Worm (Caenorhabditis elegans) whole organism, L3 larva: ENCODE measurements around the gene wht-6.

Experiments used
- R02D3.7 ChIP-seq: fragments of 150-350 bp; optimal IDR thresholded peaks from 2 replicates; lab custom pipeline; 2014; ENCODE audit warnings: missing biosample characterization, missing genetic modification characterization
- ZK546.5 ChIP-seq: sonication (generic microtip); optimal IDR thresholded peaks from 2 replicates; lab custom pipeline; 2017; ENCODE audit warnings: missing biosample characterization, missing genetic modification characterization
- ama-1 ChIP-seq: fragments of 150-350 bp; optimal IDR thresholded peaks from 2 replicates; lab custom pipeline; 2018
- ceh-16 ChIP-seq: sonication (generic microtip); optimal IDR thresholded peaks from 2 replicates; lab custom pipeline; 2017; ENCODE audit warnings: missing biosample characterization, missing genetic modification characterization
- ceh-28 ChIP-seq: fragments of 150-350 bp; optimal IDR thresholded peaks from 2 replicates; lab custom pipeline; 2014; ENCODE audit warnings: missing biosample characterization, missing genetic modification reagents, missing genetic modification characterization
- ceh-9 ChIP-seq: sonication (generic microtip); optimal IDR thresholded peaks from 2 replicates; lab custom pipeline; 2018; ENCODE audit warnings: missing biosample characterization, missing genetic modification characterization
- daf-12 ChIP-seq: fragments of 150-350 bp; optimal IDR thresholded peaks from 2 replicates; lab custom pipeline; 2014; ENCODE audit warnings: missing biosample characterization, missing genetic modification reagents, missing genetic modification characterization
- egl-27 ChIP-seq: sonication (generic microtip); optimal IDR thresholded peaks from 4 replicates; lab custom pipeline; 2017; ENCODE audit warnings: missing biosample characterization, missing genetic modification reagents, missing genetic modification characterization
- egl-5 ChIP-seq: fragments of 150-350 bp; optimal IDR thresholded peaks from 2 replicates; lab custom pipeline; 2017; ENCODE audit warnings: missing biosample characterization, missing genetic modification reagents, missing genetic modification characterization, inconsistent platforms
- elt-1 ChIP-seq: fragments of 150-350 bp; optimal IDR thresholded peaks from 2 replicates; lab custom pipeline; 2014; ENCODE audit warnings: missing biosample characterization, missing genetic modification characterization
- elt-2 ChIP-seq: sonication (generic microtip); optimal IDR thresholded peaks from 2 replicates; lab custom pipeline; 2016; ENCODE audit warnings: missing genetic modification reagents, mild to moderate bottlenecking, missing genetic modification characterization, missing compliant biosample characterization
- elt-3 ChIP-seq, 3 experiments: fragments of 150-350 bp in 1 of 3; sonication (generic microtip) in 2 of 3; optimal IDR thresholded peaks; 2 replicates in 2 of 3; 4 replicates in 1 of 3; lab custom pipeline; 2014 to 2017; ENCODE audit warnings: missing biosample characterization in 3 of 3, missing genetic modification characterization in 3 of 3
- eor-1 ChIP-seq, 2 experiments: fragments of 150-350 bp; optimal IDR thresholded peaks; 2 replicates each; lab custom pipeline; 2014 to 2018; ENCODE audit warnings: missing biosample characterization in 2 of 2, missing genetic modification characterization in 2 of 2
- fkh-10 ChIP-seq: sonication (generic microtip); optimal IDR thresholded peaks from 2 replicates; lab custom pipeline; 2017; ENCODE audit warnings: missing biosample characterization, missing genetic modification reagents, missing genetic modification characterization
- fkh-2 ChIP-seq: fragments of 150-350 bp; optimal IDR thresholded peaks from 2 replicates; lab custom pipeline; 2014; ENCODE audit warnings: missing biosample characterization, missing genetic modification reagents, missing genetic modification characterization
- fos-1 ChIP-seq: fragments of 150-350 bp; optimal IDR thresholded peaks from 2 replicates; lab custom pipeline; 2014; ENCODE audit warnings: missing biosample characterization, missing genetic modification characterization
- hmg-11 ChIP-seq: sonication (generic microtip); optimal IDR thresholded peaks from 2 replicates; lab custom pipeline; 2016; ENCODE audit warnings: missing genetic modification characterization, missing compliant biosample characterization
- jun-1 ChIP-seq: fragments of 150-350 bp; optimal IDR thresholded peaks from 2 replicates; lab custom pipeline; 2014; ENCODE audit warnings: missing biosample characterization, missing genetic modification reagents, missing genetic modification characterization
- lin-15B ChIP-seq: fragments of 150-350 bp; optimal IDR thresholded peaks from 2 replicates; lab custom pipeline; 2014; ENCODE audit warnings: missing biosample characterization, missing genetic modification characterization
- lin-39 ChIP-seq: fragments of 150-350 bp; optimal IDR thresholded peaks from 2 replicates; lab custom pipeline; 2018; ENCODE audit warnings: missing biosample characterization, missing genetic modification reagents, missing genetic modification characterization
- lsy-12 ChIP-seq: sonication (generic microtip); optimal IDR thresholded peaks from 2 replicates; lab custom pipeline; 2016; ENCODE audit warnings: mild to moderate bottlenecking, missing genetic modification characterization, missing compliant biosample characterization
- mdl-1 ChIP-seq: fragments of 150-350 bp; optimal IDR thresholded peaks from 2 replicates; lab custom pipeline; 2014; ENCODE audit warnings: missing biosample characterization, missing genetic modification characterization
- mml-1 ChIP-seq: fragments of 150-350 bp; sonication (generic microtip); optimal IDR thresholded peaks from 3 replicates; lab custom pipeline; 2014; ENCODE audit warnings: missing biosample characterization, missing genetic modification characterization
- nfya-1 ChIP-seq: sonication (generic microtip); optimal IDR thresholded peaks from 2 replicates; lab custom pipeline; 2017; ENCODE audit warnings: missing genetic modification characterization, mild to moderate bottlenecking, missing compliant biosample characterization, antibody characterized with exemption, moderate library complexity; ENCODE audit not compliant: insufficient read depth
- nhr-11 ChIP-seq: fragments of 150-350 bp; optimal IDR thresholded peaks from 2 replicates; lab custom pipeline; 2014; ENCODE audit warnings: missing biosample characterization, missing genetic modification characterization
- nhr-12 ChIP-seq: fragments of 150-350 bp; optimal IDR thresholded peaks from 2 replicates; lab custom pipeline; 2014; ENCODE audit warnings: missing biosample characterization, missing genetic modification characterization
- nhr-23 ChIP-seq: fragments of 150-350 bp; optimal IDR thresholded peaks from 2 replicates; lab custom pipeline; 2014; ENCODE audit warnings: missing biosample characterization, missing genetic modification reagents, missing genetic modification characterization
- nhr-237 ChIP-seq: fragments of 150-350 bp; optimal IDR thresholded peaks from 2 replicates; lab custom pipeline; 2014; ENCODE audit warnings: missing biosample characterization, missing genetic modification characterization
- nhr-25 ChIP-seq: sonication (generic microtip); optimal IDR thresholded peaks from 2 replicates; lab custom pipeline; 2017; ENCODE audit warnings: missing biosample characterization, missing genetic modification characterization
- nhr-28 ChIP-seq: fragments of 150-350 bp; optimal IDR thresholded peaks from 2 replicates; lab custom pipeline; 2014; ENCODE audit warnings: missing biosample characterization, missing genetic modification characterization
- nhr-43 ChIP-seq: sonication (generic microtip); optimal IDR thresholded peaks from 2 replicates; lab custom pipeline; 2016; ENCODE audit warnings: mild to moderate bottlenecking, missing genetic modification characterization, missing compliant biosample characterization; ENCODE audit not compliant: poor library complexity, severe bottlenecking
- nhr-67 ChIP-seq: fragments of 150-350 bp; optimal IDR thresholded peaks from 2 replicates; lab custom pipeline; 2014; ENCODE audit warnings: missing biosample characterization, missing genetic modification characterization
- nhr-76 ChIP-seq: fragments of 150-350 bp; sonication (generic microtip); optimal IDR thresholded peaks from 5 replicates; lab custom pipeline; 2014; ENCODE audit warnings: missing biosample characterization, missing genetic modification characterization
- nhr-77 ChIP-seq: fragments of 150-350 bp; optimal IDR thresholded peaks from 2 replicates; lab custom pipeline; 2014; ENCODE audit warnings: missing biosample characterization, missing genetic modification characterization
- pha-4 ChIP-seq: fragments of 150-350 bp; optimal IDR thresholded peaks from 2 replicates; lab custom pipeline; 2014; ENCODE audit warnings: missing biosample characterization, missing genetic modification reagents, missing genetic modification characterization
- pqm-1 ChIP-seq: fragments of 150-350 bp; optimal IDR thresholded peaks from 2 replicates; lab custom pipeline; 2017; ENCODE audit warnings: missing biosample characterization, missing genetic modification characterization, inconsistent platforms
- sea-2 ChIP-seq: fragments of 150-350 bp; sonication (generic microtip); optimal IDR thresholded peaks from 4 replicates; lab custom pipeline; 2014; ENCODE audit warnings: missing biosample characterization, missing genetic modification reagents, missing genetic modification characterization
- skn-1 ChIP-seq: fragments of 150-350 bp; optimal IDR thresholded peaks from 2 replicates; lab custom pipeline; 2014; ENCODE audit warnings: missing biosample characterization, missing genetic modification characterization
- snpc-4 ChIP-seq: fragments of 150-350 bp; optimal IDR thresholded peaks from 2 replicates; lab custom pipeline; 2014; ENCODE audit warnings: missing biosample characterization, missing genetic modification characterization
- tbx-2 ChIP-seq: sonication (generic microtip); optimal IDR thresholded peaks from 2 replicates; lab custom pipeline; 2016; ENCODE audit warnings: mild to moderate bottlenecking, missing genetic modification characterization, missing compliant biosample characterization
- unc-39 ChIP-seq: sonication (generic microtip); optimal IDR thresholded peaks from 4 replicates; lab custom pipeline; 2017; ENCODE audit warnings: missing biosample characterization, missing genetic modification characterization
- unc-62 ChIP-seq: fragments of 150-350 bp; sonication (generic microtip); optimal IDR thresholded peaks from 4 replicates; lab custom pipeline; 2014; ENCODE audit warnings: missing biosample characterization, missing genetic modification reagents, missing genetic modification characterization
- zag-1 ChIP-seq: fragments of 150-350 bp; optimal IDR thresholded peaks from 2 replicates; lab custom pipeline; 2014; ENCODE audit warnings: missing biosample characterization, missing genetic modification characterization
- ztf-11 ChIP-seq: fragments of 150-350 bp; optimal IDR thresholded peaks from 2 replicates; lab custom pipeline; 2014; ENCODE audit warnings: missing biosample characterization, missing genetic modification characterization

The wht-6 gene

DNA sequence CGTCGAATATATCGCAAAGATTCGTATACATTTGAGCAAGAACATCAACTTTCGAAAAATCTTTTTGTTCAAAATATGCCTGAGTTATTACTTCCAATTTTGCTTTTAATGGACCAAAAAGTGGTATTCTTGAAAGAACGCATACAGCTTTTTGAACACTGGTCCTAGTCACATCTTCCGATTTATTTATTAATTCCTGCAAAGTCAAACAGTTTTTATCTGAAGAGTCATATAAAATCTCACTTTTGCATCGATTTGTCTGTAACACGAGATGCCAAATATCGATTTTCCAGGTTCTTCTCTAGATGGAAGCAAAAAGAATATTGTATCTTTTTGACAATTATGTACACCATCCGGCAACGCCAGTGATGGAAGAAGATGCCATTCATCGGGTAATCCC lies 21.7 kb upstream of the wht-6 start:
- TF ChIP-seq nhr-67 (tag; lab: Kevin White, UChicago) (no peak), fos-1 (tag; lab: Kevin White, UChicago) (no peak), ceh-28 (tag; lab: Kevin White, UChicago) (no peak), sea-2 (GFP tag; lab: Kevin White, UChicago) (no peak), egl-5 (tag; lab: Kevin White, UChicago) (no peak), ama-1 (no peak), nhr-28 (tag; lab: Kevin White, UChicago) (no peak)

- TF ChIP-seq pqm-1 (no peak), nhr-23 (tag; lab: Kevin White, UChicago) (no peak), ceh-28 (tag; lab: Kevin White, UChicago) (no peak)
Measured at ce11 chrIII:6450596-6450995, 21.0 kb upstream of the wht-6 start, which contains the start of gene T26A5.6. Gene T26A5.6, minus strand, starts transcription at chrIII:6450696.

DNA sequence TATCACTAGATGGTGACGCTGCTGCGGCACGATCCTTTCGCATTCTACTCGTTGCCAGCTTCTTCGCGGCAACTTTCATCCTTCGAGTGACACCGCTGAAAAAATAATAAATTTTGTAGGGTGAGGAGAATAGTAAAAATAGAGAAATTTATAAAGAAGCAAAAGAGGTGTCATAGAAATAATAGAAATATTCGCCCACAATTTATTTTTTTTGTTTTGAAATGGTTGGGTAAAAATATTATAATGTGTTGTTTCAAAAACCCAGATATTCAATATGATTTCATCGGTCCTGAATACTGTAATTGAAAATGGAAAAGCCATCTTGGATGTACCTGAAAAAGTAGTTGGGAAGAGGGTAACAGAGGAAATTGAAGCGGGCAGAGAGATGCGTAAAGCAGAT lies 19.3 kb upstream of the wht-6 start, which contains the start of gene set-1:
Gene set-1 (minus strand): TSS at position 101 of the 400 bp plus-strand sequence.
- TF ChIP-seq snpc-4 (no peak), pqm-1 (no peak), fkh-2 (tag; lab: Kevin White, UChicago) (no peak), skn-1 (tag; lab: Kevin White, UChicago) (no peak), unc-62 (GFP tag; lab: Kevin White, UChicago) (no peak), elt-1 (no peak), sea-2 (GFP tag; lab: Kevin White, UChicago) (no peak), nhr-12 (tag; lab: Kevin White, UChicago) (no peak), egl-27 (tag; lab: Kevin White, UChicago) (no peak), zag-1 (tag; lab: Kevin White, UChicago) (no peak), nhr-11 (tag; lab: Kevin White, UChicago) (no peak), nhr-237 (tag; lab: Kevin White, UChicago) (no peak), ceh-9 (tag; lab: Kevin White, UChicago) (no peak), fos-1 (tag; lab: Kevin White, UChicago) (no peak), jun-1 (no peak), mdl-1 (tag; lab: Kevin White, UChicago) (no peak), ZK546.5 (tag; lab: Kevin White, UChicago) (no peak), eor-1 (tag; optimal IDR thresholded peaks at IDR 0.05; lab: Kevin White, UChicago) (no peak), R02D3.7 (no peak)
- TF ChIP-seq, all 47 proteins: peak for 0

DNA sequence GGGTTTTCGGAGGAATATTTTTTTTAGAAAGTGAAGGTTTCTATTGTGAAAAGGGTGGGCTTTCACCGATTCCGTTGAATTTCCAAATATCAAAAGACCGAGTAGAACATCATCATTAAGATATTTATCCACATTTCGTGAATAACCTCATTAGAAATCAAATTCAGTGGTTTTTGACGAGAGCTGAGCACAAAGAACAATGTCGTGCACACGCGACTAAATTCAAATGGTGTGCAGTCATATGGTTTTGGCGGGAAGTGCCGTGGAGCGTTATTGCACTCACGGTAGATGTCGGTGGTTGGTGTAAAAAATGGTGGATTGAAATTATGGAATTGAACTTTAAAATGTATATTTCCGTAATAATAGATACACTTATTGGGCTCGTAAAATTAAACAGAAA lies 18.9 kb upstream of the wht-6 start:
- TF ChIP-seq fkh-2 (tag; lab: Kevin White, UChicago) (no peak), egl-5 (tag; lab: Kevin White, UChicago) (no peak), jun-1 (no peak), elt-3 (tag; optimal IDR thresholded peaks at IDR 0.05; lab: Kevin White, UChicago) (no peak), nfya-1 (tag; lab: Kevin White, UChicago) (peak; percentile 39), fkh-10 (GFP tag; lab: Kevin White, UChicago) (no peak), zag-1 (tag; lab: Kevin White, UChicago) (no peak), unc-62 (GFP tag; lab: Kevin White, UChicago) (no peak), ama-1 (peak; percentile 8), nhr-76 (no peak), pha-4 (tag; lab: Kevin White, UChicago) (peak; percentile 37), lsy-12 (tag; lab: Kevin White, UChicago) (no peak), unc-39 (tag; lab: Kevin White, UChicago) (no peak), ztf-11 (tag; lab: Kevin White, UChicago) (no peak), lin-39 (tag; lab: Kevin White, UChicago) (no peak)

DNA sequence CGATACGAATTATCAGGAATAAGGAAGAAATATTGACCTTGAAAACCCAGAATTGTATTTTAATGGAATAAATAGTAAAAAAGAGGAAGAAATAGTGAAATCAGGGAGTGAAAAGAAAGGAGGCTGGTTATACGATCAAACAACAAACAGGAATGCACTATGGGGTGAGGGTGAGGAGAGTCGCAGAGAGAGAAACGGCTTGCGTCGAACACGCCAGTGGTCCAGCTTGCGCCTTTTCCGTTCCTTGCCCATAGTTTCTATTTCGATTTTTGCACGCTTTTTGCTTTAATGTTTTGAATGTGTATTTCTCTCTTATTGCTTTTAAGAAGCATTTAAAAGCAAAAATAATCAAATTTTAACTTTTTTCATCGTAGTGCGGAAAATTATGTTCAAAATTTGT lies 17.9 kb upstream of the wht-6 start:
- TF ChIP-seq nhr-23 (tag; lab: Kevin White, UChicago) (peak; percentile 90), ZK546.5 (tag; lab: Kevin White, UChicago) (no peak), tbx-2 (tag; lab: Kevin White, UChicago) (peak; percentile 20), lin-15B (tag; lab: Kevin White, UChicago) (peak; percentile 84), nhr-11 (tag; lab: Kevin White, UChicago) (peak; percentile 29), R02D3.7 (peak; percentile 64), unc-62 (GFP tag; lab: Kevin White, UChicago) (no peak), jun-1 (peak; percentile 63), snpc-4 (peak; percentile 88), nhr-237 (tag; lab: Kevin White, UChicago) (no peak), pha-4 (tag; lab: Kevin White, UChicago) (peak; percentile 84), nhr-67 (tag; lab: Kevin White, UChicago) (no peak), daf-12 (tag; lab: Kevin White, UChicago) (no peak), elt-2 (peak; percentile 61), nhr-77 (tag; lab: Kevin White, UChicago) (no peak), ama-1 (peak; percentile 32), hmg-11 (tag; lab: Kevin White, UChicago) (peak; percentile 94), egl-27 (tag; lab: Kevin White, UChicago) (peak; percentile 60), nhr-43 (tag; lab: Kevin White, UChicago) (peak; percentile 73), nhr-25 (peak; percentile 87), ceh-16 (tag; lab: Kevin White, UChicago) (no peak), mml-1 (tag; lab: Kevin White, UChicago) (no peak), lin-39 (tag; lab: Kevin White, UChicago) (peak; percentile 58), mdl-1 (tag; lab: Kevin White, UChicago) (peak; percentile 0)
